Worm (Caenorhabditis elegans) whole organism, L3 larva: ENCODE data around the gene Y46G5A.38.

ENCODE experiments used
- R02D3.7 ChIP-seq: fragments of 150-350 bp; optimal IDR thresholded peaks from 2 replicates; lab custom pipeline; 2014; ENCODE audit warnings: missing biosample characterization, missing genetic modification characterization
- ZK546.5 ChIP-seq: sonication (generic microtip); optimal IDR thresholded peaks from 2 replicates; lab custom pipeline; 2017; ENCODE audit warnings: missing biosample characterization, missing genetic modification characterization
- aly-2 ChIP-seq: fragments of 150-350 bp; optimal IDR thresholded peaks from 2 replicates; lab custom pipeline; 2014; ENCODE audit warnings: missing biosample characterization, missing genetic modification characterization
- ama-1 ChIP-seq: fragments of 150-350 bp; optimal IDR thresholded peaks from 2 replicates; lab custom pipeline; 2018
- ceh-16 ChIP-seq: sonication (generic microtip); optimal IDR thresholded peaks from 2 replicates; lab custom pipeline; 2017; ENCODE audit warnings: missing biosample characterization, missing genetic modification characterization
- ceh-28 ChIP-seq: fragments of 150-350 bp; optimal IDR thresholded peaks from 2 replicates; lab custom pipeline; 2014; ENCODE audit warnings: missing biosample characterization, missing genetic modification reagents, missing genetic modification characterization
- ceh-82 ChIP-seq: fragments of 150-350 bp; optimal IDR thresholded peaks from 2 replicates; lab custom pipeline; 2014; ENCODE audit warnings: missing biosample characterization, missing genetic modification characterization
- ceh-9 ChIP-seq: sonication (generic microtip); optimal IDR thresholded peaks from 2 replicates; lab custom pipeline; 2018; ENCODE audit warnings: missing biosample characterization, missing genetic modification characterization
- daf-12 ChIP-seq: fragments of 150-350 bp; optimal IDR thresholded peaks from 2 replicates; lab custom pipeline; 2014; ENCODE audit warnings: missing biosample characterization, missing genetic modification reagents, missing genetic modification characterization
- egl-27 ChIP-seq: sonication (generic microtip); optimal IDR thresholded peaks from 4 replicates; lab custom pipeline; 2017; ENCODE audit warnings: missing biosample characterization, missing genetic modification reagents, missing genetic modification characterization
- egl-5 ChIP-seq: fragments of 150-350 bp; optimal IDR thresholded peaks from 2 replicates; lab custom pipeline; 2017; ENCODE audit warnings: missing biosample characterization, missing genetic modification reagents, missing genetic modification characterization, inconsistent platforms
- elt-2 ChIP-seq: sonication (generic microtip); optimal IDR thresholded peaks from 2 replicates; lab custom pipeline; 2016; ENCODE audit warnings: missing genetic modification reagents, mild to moderate bottlenecking, missing genetic modification characterization, missing compliant biosample characterization
- elt-3 ChIP-seq, 3 experiments: fragments of 150-350 bp in 1 of 3; sonication (generic microtip) in 2 of 3; optimal IDR thresholded peaks; 2 replicates in 2 of 3; 4 replicates in 1 of 3; lab custom pipeline; 2014 to 2017; ENCODE audit warnings: missing biosample characterization in 3 of 3, missing genetic modification characterization in 3 of 3
- fkh-2 ChIP-seq: fragments of 150-350 bp; optimal IDR thresholded peaks from 2 replicates; lab custom pipeline; 2014; ENCODE audit warnings: missing biosample characterization, missing genetic modification reagents, missing genetic modification characterization
- fos-1 ChIP-seq: fragments of 150-350 bp; optimal IDR thresholded peaks from 2 replicates; lab custom pipeline; 2014; ENCODE audit warnings: missing biosample characterization, missing genetic modification characterization
- hmg-11 ChIP-seq: sonication (generic microtip); optimal IDR thresholded peaks from 2 replicates; lab custom pipeline; 2016; ENCODE audit warnings: missing genetic modification characterization, missing compliant biosample characterization
- lin-15B ChIP-seq: fragments of 150-350 bp; optimal IDR thresholded peaks from 2 replicates; lab custom pipeline; 2014; ENCODE audit warnings: missing biosample characterization, missing genetic modification characterization
- lin-39 ChIP-seq: fragments of 150-350 bp; optimal IDR thresholded peaks from 2 replicates; lab custom pipeline; 2018; ENCODE audit warnings: missing biosample characterization, missing genetic modification reagents, missing genetic modification characterization
- lsy-12 ChIP-seq: sonication (generic microtip); optimal IDR thresholded peaks from 2 replicates; lab custom pipeline; 2016; ENCODE audit warnings: mild to moderate bottlenecking, missing genetic modification characterization, missing compliant biosample characterization
- mdl-1 ChIP-seq: fragments of 150-350 bp; optimal IDR thresholded peaks from 2 replicates; lab custom pipeline; 2014; ENCODE audit warnings: missing biosample characterization, missing genetic modification characterization
- nfya-1 ChIP-seq: sonication (generic microtip); optimal IDR thresholded peaks from 2 replicates; lab custom pipeline; 2017; ENCODE audit warnings: missing genetic modification characterization, mild to moderate bottlenecking, missing compliant biosample characterization, antibody characterized with exemption, moderate library complexity; ENCODE audit not compliant: insufficient read depth
- nhr-11 ChIP-seq: fragments of 150-350 bp; optimal IDR thresholded peaks from 2 replicates; lab custom pipeline; 2014; ENCODE audit warnings: missing biosample characterization, missing genetic modification characterization
- nhr-12 ChIP-seq: fragments of 150-350 bp; optimal IDR thresholded peaks from 2 replicates; lab custom pipeline; 2014; ENCODE audit warnings: missing biosample characterization, missing genetic modification characterization
- nhr-23 ChIP-seq: fragments of 150-350 bp; optimal IDR thresholded peaks from 2 replicates; lab custom pipeline; 2014; ENCODE audit warnings: missing biosample characterization, missing genetic modification reagents, missing genetic modification characterization
- nhr-237 ChIP-seq: fragments of 150-350 bp; optimal IDR thresholded peaks from 2 replicates; lab custom pipeline; 2014; ENCODE audit warnings: missing biosample characterization, missing genetic modification characterization
- nhr-28 ChIP-seq: fragments of 150-350 bp; optimal IDR thresholded peaks from 2 replicates; lab custom pipeline; 2014; ENCODE audit warnings: missing biosample characterization, missing genetic modification characterization
- nhr-67 ChIP-seq: fragments of 150-350 bp; optimal IDR thresholded peaks from 2 replicates; lab custom pipeline; 2014; ENCODE audit warnings: missing biosample characterization, missing genetic modification characterization
- nhr-76 ChIP-seq: fragments of 150-350 bp; sonication (generic microtip); optimal IDR thresholded peaks from 5 replicates; lab custom pipeline; 2014; ENCODE audit warnings: missing biosample characterization, missing genetic modification characterization
- nhr-77 ChIP-seq: fragments of 150-350 bp; optimal IDR thresholded peaks from 2 replicates; lab custom pipeline; 2014; ENCODE audit warnings: missing biosample characterization, missing genetic modification characterization
- pha-4 ChIP-seq: fragments of 150-350 bp; optimal IDR thresholded peaks from 2 replicates; lab custom pipeline; 2014; ENCODE audit warnings: missing biosample characterization, missing genetic modification reagents, missing genetic modification characterization
- pqm-1 ChIP-seq: fragments of 150-350 bp; optimal IDR thresholded peaks from 2 replicates; lab custom pipeline; 2017; ENCODE audit warnings: missing biosample characterization, missing genetic modification characterization, inconsistent platforms
- sea-2 ChIP-seq: fragments of 150-350 bp; sonication (generic microtip); optimal IDR thresholded peaks from 4 replicates; lab custom pipeline; 2014; ENCODE audit warnings: missing biosample characterization, missing genetic modification reagents, missing genetic modification characterization
- skn-1 ChIP-seq: fragments of 150-350 bp; optimal IDR thresholded peaks from 2 replicates; lab custom pipeline; 2014; ENCODE audit warnings: missing biosample characterization, missing genetic modification characterization
- snpc-4 ChIP-seq: fragments of 150-350 bp; optimal IDR thresholded peaks from 2 replicates; lab custom pipeline; 2014; ENCODE audit warnings: missing biosample characterization, missing genetic modification characterization
- tbx-2 ChIP-seq: sonication (generic microtip); optimal IDR thresholded peaks from 2 replicates; lab custom pipeline; 2016; ENCODE audit warnings: mild to moderate bottlenecking, missing genetic modification characterization, missing compliant biosample characterization
- unc-39 ChIP-seq: sonication (generic microtip); optimal IDR thresholded peaks from 4 replicates; lab custom pipeline; 2017; ENCODE audit warnings: missing biosample characterization, missing genetic modification characterization
- zag-1 ChIP-seq: fragments of 150-350 bp; optimal IDR thresholded peaks from 2 replicates; lab custom pipeline; 2014; ENCODE audit warnings: missing biosample characterization, missing genetic modification characterization
- ztf-4 ChIP-seq: fragments of 150-350 bp; optimal IDR thresholded peaks from 2 replicates; lab custom pipeline; 2014; ENCODE audit warnings: missing biosample characterization, missing genetic modification characterization

The Y46G5A.38 gene

DNA sequence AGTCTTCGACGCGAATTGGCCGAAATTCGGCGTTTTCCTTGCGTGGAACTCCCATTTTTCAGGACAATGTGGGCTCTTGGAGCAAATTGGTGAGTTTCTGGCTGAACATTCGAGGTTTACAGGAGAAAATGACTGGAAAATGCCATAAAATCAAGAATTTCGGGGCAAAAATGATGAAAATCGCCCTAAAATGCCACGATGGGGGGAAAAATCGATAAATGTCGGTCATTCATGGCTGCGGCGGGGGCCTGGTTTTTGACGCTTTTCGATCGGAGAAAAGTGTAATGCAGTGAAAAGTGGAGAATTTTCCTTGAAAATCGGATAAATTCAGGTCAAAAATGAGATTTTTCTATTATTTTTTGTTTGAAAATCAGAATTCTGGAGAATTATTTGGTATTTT lies 21.7 kb upstream of the Y46G5A.38 start, which contains the start of the genes Y46G5A.18 and Y46G5A.47:
Gene Y46G5A.18, minus strand, starts transcription at position 101 of the 400 bp plus-strand sequence.
Gene Y46G5A.47, minus strand, starts transcription at position 146 of the 400 bp plus-strand sequence.
- TF ChIP-seq nhr-76 (tag; lab: Kevin White, UChicago) (no peak), lsy-12 (no peak), ceh-28 (tag; lab: Kevin White, UChicago) (no peak), ZK546.5 (no peak), ceh-9 (tag; lab: Kevin White, UChicago) (no peak), R02D3.7 (tag; lab: Kevin White, UChicago) (no peak)

DNA sequence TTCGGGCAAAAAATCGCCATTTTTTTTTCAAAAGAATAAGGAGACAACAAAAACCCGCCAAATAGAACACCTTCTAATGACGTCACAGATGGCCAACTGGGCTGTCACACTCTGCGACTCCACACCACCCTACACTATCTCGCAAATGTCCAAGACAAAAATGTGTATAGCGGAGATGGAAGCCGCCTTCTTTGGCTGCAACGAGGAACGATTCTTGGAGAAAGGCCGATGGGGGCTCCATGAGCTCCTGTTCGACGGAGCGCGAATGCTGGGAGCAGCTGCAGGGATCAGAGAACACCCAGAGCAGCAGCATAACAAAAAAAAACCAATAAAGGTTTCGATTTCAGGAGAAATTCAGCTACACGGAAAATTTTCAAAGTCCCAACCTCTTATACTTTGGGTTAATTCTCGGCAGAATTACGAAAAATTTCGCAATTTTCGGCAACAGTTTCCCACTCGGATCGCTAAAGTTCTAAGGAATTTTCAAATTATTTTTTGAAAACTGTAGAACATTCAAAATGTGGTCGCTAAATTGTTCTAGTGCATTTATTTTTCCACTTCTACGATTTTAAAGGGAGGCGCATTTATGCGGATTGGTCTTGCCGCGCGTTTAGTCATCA lies 21.0 kb upstream of the Y46G5A.38 start:
- TF ChIP-seq lin-15B (tag; lab: Kevin White, UChicago) (peak; percentile 79), zag-1 (tag; lab: Kevin White, UChicago) (no peak), hmg-11 (tag; lab: Kevin White, UChicago) (peak; percentile 79), lin-39 (peak; percentile 58), nfya-1 (tag; lab: Kevin White, UChicago) (peak; percentile 72), ama-1 (lab: Kevin White, UChicago) (peak; percentile 29), pha-4 (tag; lab: Kevin White, UChicago) (peak; percentile 21), ceh-16 (tag; lab: Kevin White, UChicago) (no peak), ceh-28 (tag; lab: Kevin White, UChicago) (no peak), pqm-1 (tag; lab: Kevin White, UChicago) (no peak), nhr-23 (tag; lab: Kevin White, UChicago) (no peak), egl-5 (tag; lab: Kevin White, UChicago) (peak; percentile 1)

DNA sequence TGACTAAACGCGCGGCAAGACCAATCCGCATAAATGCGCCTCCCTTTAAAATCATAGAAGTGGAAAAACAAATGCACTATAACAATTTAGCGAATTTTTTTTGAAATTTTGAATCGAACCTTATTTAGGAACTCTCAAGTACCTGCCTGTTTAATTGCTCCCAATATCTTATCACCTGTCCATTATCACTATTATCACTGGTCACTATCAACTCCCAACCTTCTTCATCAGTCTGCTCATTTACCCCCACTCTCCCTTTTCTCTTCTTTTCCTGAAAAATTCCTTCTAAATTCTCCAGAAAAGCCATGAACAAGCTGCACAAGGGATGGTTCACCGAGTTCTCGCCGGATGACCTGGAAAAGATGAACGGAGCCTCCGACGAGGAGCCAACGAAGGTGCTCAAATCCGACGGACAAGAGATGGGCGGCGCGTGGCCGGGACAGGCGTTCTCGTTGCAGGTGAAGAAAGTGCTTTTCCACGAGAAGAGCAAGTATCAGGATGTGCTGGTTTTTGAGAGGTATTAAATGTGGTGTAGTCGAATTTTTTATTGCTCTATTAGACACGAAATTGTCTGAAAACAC lies 20.2 kb upstream of the Y46G5A.38 start, which contains the start of gene spds-1:
Gene spds-1, plus strand, starts transcription at position 298 of the 581 bp plus-strand sequence.
- TF ChIP-seq elt-2 (peak; percentile 59), ama-1 (lab: Kevin White, UChicago) (no peak), nhr-28 (tag; lab: Kevin White, UChicago) (no peak), nfya-1 (tag; lab: Kevin White, UChicago) (no peak), ceh-9 (tag; lab: Kevin White, UChicago) (no peak), pqm-1 (tag; lab: Kevin White, UChicago) (peak; percentile 28), lsy-12 (no peak), elt-3 (tag; optimal IDR thresholded peaks at IDR 0.05; lab: Kevin White, UChicago) (no peak)

ce11 chrII:12808746-12809145 lies 18.1 kb upstream of the Y46G5A.38 start:
- TF ChIP-seq nhr-12 (tag; lab: Kevin White, UChicago) (no peak), sea-2 (GFP tag; lab: Kevin White, UChicago) (no peak), nhr-23 (tag; lab: Kevin White, UChicago) (no peak), zag-1 (tag; lab: Kevin White, UChicago) (no peak), daf-12 (tag; lab: Kevin White, UChicago) (no peak), fos-1 (tag; lab: Kevin White, UChicago) (no peak), ceh-82 (no peak), skn-1 (tag; lab: Kevin White, UChicago) (no peak), elt-2 (no peak), unc-39 (tag; lab: Kevin White, UChicago) (no peak), nhr-76 (tag; lab: Kevin White, UChicago) (no peak), nhr-237 (no peak), aly-2 (tag; lab: Kevin White, UChicago) (no peak), lin-15B (tag; lab: Kevin White, UChicago) (no peak), tbx-2 (tag; lab: Kevin White, UChicago) (no peak), ztf-4 (tag; lab: Kevin White, UChicago) (no peak)
- TF ChIP-seq, all 47 proteins: peak for 0

- TF ChIP-seq egl-27 (tag; lab: Kevin White, UChicago) (no peak), fkh-2 (tag; lab: Kevin White, UChicago) (no peak), ceh-9 (tag; lab: Kevin White, UChicago) (no peak), R02D3.7 (tag; lab: Kevin White, UChicago) (no peak), ztf-4 (tag; lab: Kevin White, UChicago) (no peak), nhr-67 (no peak), zag-1 (tag; lab: Kevin White, UChicago) (no peak), snpc-4 (tag; lab: Kevin White, UChicago) (no peak), nhr-77 (tag; lab: Kevin White, UChicago) (no peak), nhr-23 (tag; lab: Kevin White, UChicago) (no peak), elt-2 (no peak), skn-1 (tag; lab: Kevin White, UChicago) (no peak), mdl-1 (tag; lab: Kevin White, UChicago) (no peak), ceh-28 (tag; lab: Kevin White, UChicago) (no peak), nhr-11 (tag; lab: Kevin White, UChicago) (no peak), pha-4 (tag; lab: Kevin White, UChicago) (no peak), aly-2 (tag; lab: Kevin White, UChicago) (no peak), egl-5 (tag; lab: Kevin White, UChicago) (no peak), nfya-1 (tag; lab: Kevin White, UChicago) (no peak)
- TF ChIP-seq, all 47 proteins: peak for 0
Measured at ce11 chrII:12809725-12810124, 17.1 kb upstream of the Y46G5A.38 start.
